Fruit fly (Drosophila melanogaster) whole organism, embryonic: ENCODE measurements around the gene pico.

Source experiments
- Asciz ChIP-seq: fragments of 200-800 bp; sonication (Bioruptor generic); optimal IDR thresholded peaks from 2 replicates; lab custom pipeline; 2017; ENCODE audit warnings: missing biosample characterization, mild to moderate bottlenecking, missing genetic modification characterization, missing genetic modification reagents
- B-H1 ChIP-seq: fragments of 200-800 bp; sonication (Bioruptor generic); IDR thresholded peaks from 3 replicates; pipeline ENCODE4 v1.3.6; 2022; ENCODE audit warnings: missing biosample characterization, missing genetic modification characterization
- CG11723 ChIP-seq: fragments of 200-800 bp; sonication (Bioruptor generic); optimal IDR thresholded peaks from 2 replicates; lab custom pipeline; 2017; ENCODE audit warnings: missing biosample characterization, mild to moderate bottlenecking, missing genetic modification characterization
- CG12071 ChIP-seq: fragments of 200-800 bp; sonication (Bioruptor generic); optimal IDR thresholded peaks from 3 replicates; lab custom pipeline; 2018; ENCODE audit warnings: missing biosample characterization, mild to moderate bottlenecking, missing genetic modification characterization
- CG12769 ChIP-seq: fragments of 200-800 bp; sonication (Bioruptor generic); optimal IDR thresholded peaks from 2 replicates; lab custom pipeline; 2019; ENCODE audit warnings: missing biosample characterization, mild to moderate bottlenecking, missing genetic modification characterization, moderate library complexity
- CG12942 ChIP-seq: fragments of 200-800 bp; sonication (Bioruptor generic); optimal IDR thresholded peaks from 3 replicates; lab custom pipeline; 2016; ENCODE audit warnings: missing biosample characterization, missing genetic modification characterization
- CG16815 ChIP-seq: fragments of 200-800 bp; sonication (Bioruptor generic); optimal IDR thresholded peaks from 3 replicates; lab custom pipeline; 2017; ENCODE audit warnings: missing biosample characterization, mild to moderate bottlenecking, missing genetic modification characterization
- CG17361 ChIP-seq: fragments of 200-800 bp; sonication (Bioruptor generic); IDR thresholded peaks from 3 replicates; pipeline ENCODE4 v1.3.6; 2022; ENCODE audit warnings: missing biosample characterization, missing genetic modification characterization
- CG17385 ChIP-seq: fragments of 200-800 bp; sonication (Bioruptor generic); optimal IDR thresholded peaks from 3 replicates; lab custom pipeline; 2018; ENCODE audit warnings: missing biosample characterization, mild to moderate bottlenecking, missing genetic modification characterization
- CG2199 ChIP-seq: fragments of 200-800 bp; sonication (Bioruptor generic); IDR thresholded peaks from 3 replicates; pipeline ENCODE4 v1.3.6; 2022; ENCODE audit warnings: missing biosample characterization, missing genetic modification characterization
- CG2712 ChIP-seq: fragments of 200-800 bp; optimal IDR thresholded peaks from 3 replicates; lab custom pipeline; 2019; ENCODE audit warnings: missing biosample characterization, mild to moderate bottlenecking, missing genetic modification characterization, moderate library complexity
- CG31224 ChIP-seq: fragments of 200-800 bp; sonication (Bioruptor generic); IDR thresholded peaks from 2 replicates; pipeline ENCODE4 v1.3.6; 2022; ENCODE audit warnings: missing biosample characterization, missing genetic modification characterization
- CG4820 ChIP-seq: fragments of 200-800 bp; sonication (Bioruptor generic); optimal IDR thresholded peaks from 3 replicates; lab custom pipeline; 2016; ENCODE audit warnings: missing biosample characterization, missing genetic modification characterization
- CG6175 ChIP-seq: fragments of 200-800 bp; sonication (Bioruptor generic); IDR thresholded peaks from 3 replicates; pipeline ENCODE4 v1.3.6; 2022; ENCODE audit warnings: missing biosample characterization, missing genetic modification characterization
- CG6254 ChIP-seq: fragments of 200-800 bp; sonication (Bioruptor generic); optimal IDR thresholded peaks from 3 replicates; lab custom pipeline; 2017; ENCODE audit warnings: mild to moderate bottlenecking, missing biosample characterization, missing genetic modification reagents, missing genetic modification characterization
- CG6791 ChIP-seq: fragments of 200-800 bp; sonication (Bioruptor generic); IDR thresholded peaks from 3 replicates; pipeline ENCODE4 v1.3.6; 2022; ENCODE audit warnings: missing biosample characterization, missing genetic modification characterization; ENCODE audit not compliant: partially characterized antibody
- CG7556 ChIP-seq: fragments of 200-800 bp; sonication (Bioruptor generic); optimal IDR thresholded peaks from 2 replicates; lab custom pipeline; 2017; ENCODE audit warnings: missing biosample characterization, mild to moderate bottlenecking, missing genetic modification characterization
- CG8478 ChIP-seq: fragments of >200 bp; optimal IDR thresholded peaks from 2 replicates; lab custom pipeline; 2018
- CG8924 ChIP-seq: fragments of 200-800 bp; optimal IDR thresholded peaks from 3 replicates; lab custom pipeline; 2019; ENCODE audit warnings: missing biosample characterization, mild to moderate bottlenecking, missing genetic modification characterization, moderate library complexity
- CG9727 ChIP-seq: fragments of 200-800 bp; sonication (Bioruptor generic); optimal IDR thresholded peaks from 3 replicates; lab custom pipeline; 2017; ENCODE audit warnings: missing biosample characterization, mild to moderate bottlenecking, missing genetic modification characterization
- Eip74EF ChIP-seq, 2 experiments: fragments of 200-800 bp in 1 of 2; fragments of >200 bp in 1 of 2; sonication (Bioruptor generic) in 1 of 2; optimal IDR thresholded peaks; 2 replicates each; lab custom pipeline; 2017 to 2019; ENCODE audit warnings: missing biosample characterization in 2 of 2, missing genetic modification characterization in 2 of 2, mild to moderate bottlenecking in 1 of 2, moderate library complexity in 1 of 2
- Gug ChIP-seq: fragments of 200-800 bp; sonication (Bioruptor generic); IDR thresholded peaks from 4 replicates; pipeline ENCODE4 v1.3.6; 2022; ENCODE audit warnings: missing biosample characterization, missing genetic modification characterization
- Hr78 ChIP-seq, 2 experiments: fragments of 200-800 bp in 1 of 2; fragments of >200 bp in 1 of 2; sonication (Bioruptor generic) in 1 of 2; optimal IDR thresholded peaks; 2 replicates each; lab custom pipeline; 2017 to 2019; ENCODE audit warnings: missing biosample characterization in 2 of 2, missing genetic modification characterization in 2 of 2, mild to moderate bottlenecking in 1 of 2, moderate library complexity in 1 of 2
- Neu2 ChIP-seq: fragments of 200-800 bp; sonication (Bioruptor generic); optimal IDR thresholded peaks from 3 replicates; lab custom pipeline; 2016; ENCODE audit warnings: missing biosample characterization, missing genetic modification characterization, borderline replicate concordance
- Nf-YB ChIP-seq: fragments of 200-800 bp; sonication (Bioruptor generic); optimal IDR thresholded peaks from 3 replicates; lab custom pipeline; 2019; ENCODE audit warnings: missing biosample characterization, mild to moderate bottlenecking, missing genetic modification characterization, moderate library complexity
- Rx ChIP-seq: fragments of 200-800 bp; sonication (Bioruptor generic); IDR thresholded peaks from 2 replicates; pipeline ENCODE4 v1.3.6; 2022; ENCODE audit warnings: missing biosample characterization, missing genetic modification characterization
- Sox100B ChIP-seq: fragments of 200-800 bp; sonication (Bioruptor generic); optimal IDR thresholded peaks from 3 replicates; lab custom pipeline; 2018; ENCODE audit warnings: missing biosample characterization, mild to moderate bottlenecking, missing genetic modification characterization
- Sry-β ChIP-seq: fragments of 200-800 bp; sonication (Bioruptor generic); optimal IDR thresholded peaks from 2 replicates; lab custom pipeline; 2018; ENCODE audit warnings: missing biosample characterization, mild to moderate bottlenecking, missing genetic modification characterization, moderate library complexity
- Usf ChIP-seq: fragments of 200-800 bp; sonication (Bioruptor generic); optimal IDR thresholded peaks from 2 replicates; lab custom pipeline; 2017; ENCODE audit warnings: missing genotype, missing biosample characterization, missing genetic modification characterization
- chn ChIP-seq: fragments of 200-800 bp; sonication (Bioruptor generic); optimal IDR thresholded peaks from 2 replicates; lab custom pipeline; 2016; ENCODE audit warnings: missing biosample characterization, missing genetic modification characterization
- ci ChIP-seq: fragments of 200-800 bp; sonication (Bioruptor generic); IDR thresholded peaks from 3 replicates; pipeline ENCODE4 v1.3.6; 2022; ENCODE audit warnings: missing biosample characterization, missing genetic modification characterization
- dmrt99B ChIP-seq: fragments of 200-800 bp; sonication (Bioruptor generic); optimal IDR thresholded peaks from 2 replicates; lab custom pipeline; 2018; ENCODE audit warnings: missing biosample characterization, mild to moderate bottlenecking, missing genetic modification characterization, moderate library complexity
- ewg ChIP-seq: fragments of 200-800 bp; sonication (Bioruptor generic); optimal IDR thresholded peaks from 3 replicates; lab custom pipeline; 2017; ENCODE audit warnings: mild to moderate bottlenecking, missing biosample characterization, missing genetic modification reagents, missing genetic modification characterization
- fd3F ChIP-seq: fragments of 200-800 bp; sonication (Bioruptor generic); optimal IDR thresholded peaks from 2 replicates; lab custom pipeline; 2018; ENCODE audit warnings: missing biosample characterization, mild to moderate bottlenecking, missing genetic modification characterization, moderate library complexity
- fru ChIP-seq: fragments of >200 bp; optimal IDR thresholded peaks from 2 replicates; lab custom pipeline; 2017
- gcm ChIP-seq: fragments of 200-800 bp; sonication (Bioruptor generic); optimal IDR thresholded peaks from 2 replicates; lab custom pipeline; 2019; ENCODE audit warnings: missing biosample characterization, mild to moderate bottlenecking, missing genetic modification characterization, moderate library complexity
- gem ChIP-seq: fragments of 200-800 bp; sonication (Bioruptor generic); optimal IDR thresholded peaks from 2 replicates; lab custom pipeline; 2019; ENCODE audit warnings: missing biosample characterization, mild to moderate bottlenecking, missing genetic modification characterization, moderate library complexity
- insv ChIP-seq, 2 experiments: fragments of 200-800 bp; sonication (Bioruptor generic); optimal IDR thresholded peaks; 3 replicates each; lab custom pipeline; 2016 to 2018; ENCODE audit warnings: missing biosample characterization in 2 of 2, missing genetic modification characterization in 2 of 2
- kah ChIP-seq: fragments of 200-800 bp; sonication (Bioruptor generic); optimal IDR thresholded peaks from 2 replicates; lab custom pipeline; 2018; ENCODE audit warnings: missing biosample characterization, mild to moderate bottlenecking, missing genetic modification characterization
- kni ChIP-seq: fragments of 200-800 bp; sonication (Bioruptor generic); optimal IDR thresholded peaks from 3 replicates; lab custom pipeline; 2017; ENCODE audit warnings: mild to moderate bottlenecking, missing biosample characterization, missing genetic modification reagents, missing genetic modification characterization
- lab ChIP-seq: fragments of 200-800 bp; sonication (Bioruptor generic); optimal IDR thresholded peaks from 3 replicates; lab custom pipeline; 2017; ENCODE audit warnings: missing biosample characterization, missing genetic modification characterization, mild to moderate bottlenecking, moderate library complexity, missing genetic modification reagents
- nom ChIP-seq: fragments of 200-800 bp; sonication (Bioruptor generic); optimal IDR thresholded peaks from 2 replicates; lab custom pipeline; 2017; ENCODE audit warnings: missing biosample characterization, missing genetic modification characterization, mild to moderate bottlenecking, moderate library complexity, missing genetic modification reagents
- oc ChIP-seq: fragments of 200-800 bp; sonication (Bioruptor generic); optimal IDR thresholded peaks from 2 replicates; lab custom pipeline; 2018; ENCODE audit warnings: missing biosample characterization, mild to moderate bottlenecking, missing genetic modification characterization, moderate library complexity
- pb ChIP-seq: fragments of 200-800 bp; sonication (Bioruptor generic); optimal IDR thresholded peaks from 3 replicates; lab custom pipeline; 2016; ENCODE audit warnings: missing biosample characterization, missing genetic modification characterization
- phol ChIP-seq: fragments of 200-800 bp; sonication (Bioruptor generic); optimal IDR thresholded peaks from 3 replicates; lab custom pipeline; 2018; ENCODE audit warnings: missing biosample characterization, mild to moderate bottlenecking, missing genetic modification characterization, moderate library complexity
- pnt ChIP-seq: fragments of 200-800 bp; sonication (Bioruptor generic); optimal IDR thresholded peaks from 3 replicates; lab custom pipeline; 2016; ENCODE audit warnings: missing biosample characterization, missing genetic modification characterization
- schlank ChIP-seq: fragments of 200-800 bp; sonication (Bioruptor generic); optimal IDR thresholded peaks from 2 replicates; lab custom pipeline; 2018; ENCODE audit warnings: missing biosample characterization, mild to moderate bottlenecking, missing genetic modification characterization
- sens ChIP-seq: fragments of 200-800 bp; sonication (Bioruptor generic); peaks from one replicate; lab custom pipeline; 2016; ENCODE audit warnings: missing biosample characterization, missing genetic modification characterization
- so ChIP-seq: fragments of 200-800 bp; sonication (Bioruptor generic); IDR thresholded peaks from 3 replicates; pipeline ENCODE4 v1.3.6; 2022; ENCODE audit warnings: missing biosample characterization, missing genetic modification characterization
- tio ChIP-seq: fragments of 200-800 bp; sonication (Bioruptor generic); optimal IDR thresholded peaks from 2 replicates; lab custom pipeline; 2017; ENCODE audit warnings: missing biosample characterization, missing genetic modification characterization, inconsistent platforms
- ttk ChIP-seq: fragments of 200-800 bp; sonication (Bioruptor generic); IDR thresholded peaks from 2 replicates; pipeline ENCODE4 v2.1.2; 2022; ENCODE audit warnings: missing biosample characterization, missing genetic modification characterization

The pico gene

DNA sequence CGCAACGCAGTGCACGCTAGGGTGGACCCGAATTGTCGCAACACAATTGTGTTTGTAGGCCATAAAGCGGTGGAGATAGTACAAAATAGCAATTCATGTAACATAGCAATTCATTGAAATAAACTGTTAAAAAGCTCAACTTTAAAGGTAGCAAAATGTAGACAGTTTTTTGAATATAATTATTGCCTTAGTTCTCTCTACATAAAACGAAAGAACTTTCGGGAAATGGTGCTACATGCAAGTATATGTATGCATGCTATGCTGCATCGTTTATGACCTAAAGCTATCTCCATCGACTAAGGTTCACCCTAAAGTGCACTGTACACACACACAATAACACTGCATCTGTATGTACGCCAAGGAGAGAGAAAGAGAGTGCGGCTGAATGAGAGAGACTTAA lies 23.2 kb upstream of the pico start (continued):
- TF ChIP-seq CG8924 (tag; lab: Kevin White, UChicago): peak; percentile 43
- TF ChIP-seq dmrt99B (tag; lab: Kevin White, UChicago): peak; percentile 71
- no peak for TF ChIP-seq ttk (GFP tag; lab: Robert Waterston, UW)
- peak; percentile 45 for TF ChIP-seq CG6254 (GFP tag; lab: Kevin White, UChicago)
- TF ChIP-seq CG12942 (GFP tag; lab: Kevin White, UChicago): no peak
- TF ChIP-seq fd3F: no peak
- no peak for TF ChIP-seq Rx (GFP tag; lab: Robert Waterston, UW)
- TF ChIP-seq Gug (GFP tag; lab: Robert Waterston, UW): no peak
- TF ChIP-seq insv (GFP tag; optimal IDR thresholded peaks at IDR 0.05; lab: Kevin White, UChicago): no peak
- peak; percentile 55 for TF ChIP-seq Sox100B (GFP tag; lab: Kevin White, UChicago)
- peak; percentile 92 for TF ChIP-seq nom (GFP tag; lab: Kevin White, UChicago)
- no peak for TF ChIP-seq CG31224
- TF ChIP-seq fru (lab: Kevin White, UChicago): no peak
- TF ChIP-seq CG7556 (GFP tag; lab: Kevin White, UChicago): peak; percentile 44
- TF ChIP-seq CG2712 (tag; lab: Kevin White, UChicago): peak; percentile 34
- peak; percentile 12 for TF ChIP-seq CG12071 (GFP tag; lab: Kevin White, UChicago)
- TF ChIP-seq B-H1 (GFP tag; lab: Robert Waterston, UW): no peak
- peak; percentile 26 for TF ChIP-seq ewg
- TF ChIP-seq tio (GFP tag; lab: Kevin White, UChicago): peak; percentile 20
- no peak for TF ChIP-seq CG11723 (GFP tag; lab: Kevin White, UChicago)
- peak in 1 of 2 experiments; percentile 5 for TF ChIP-seq Eip74EF (GFP tag; optimal IDR thresholded peaks at IDR 0.05; lab: Kevin White, UChicago)
- TF ChIP-seq Asciz: peak; percentile 9
- no peak for TF ChIP-seq chn (GFP tag; lab: Kevin White, UChicago)
- peak; percentile 26 for TF ChIP-seq pnt (GFP tag; lab: Kevin White, UChicago)
- TF ChIP-seq CG9727 (GFP tag; lab: Kevin White, UChicago): peak; percentile 10
- TF ChIP-seq CG16815: no peak
- TF ChIP-seq CG17385 (GFP tag; lab: Kevin White, UChicago): peak; percentile 36
- no peak for TF ChIP-seq kah (GFP tag; lab: Kevin White, UChicago)
- TF ChIP-seq Sry-β (GFP tag; lab: Kevin White, UChicago): no peak
- TF ChIP-seq Neu2 (GFP tag; lab: Kevin White, UChicago): no peak

DNA sequence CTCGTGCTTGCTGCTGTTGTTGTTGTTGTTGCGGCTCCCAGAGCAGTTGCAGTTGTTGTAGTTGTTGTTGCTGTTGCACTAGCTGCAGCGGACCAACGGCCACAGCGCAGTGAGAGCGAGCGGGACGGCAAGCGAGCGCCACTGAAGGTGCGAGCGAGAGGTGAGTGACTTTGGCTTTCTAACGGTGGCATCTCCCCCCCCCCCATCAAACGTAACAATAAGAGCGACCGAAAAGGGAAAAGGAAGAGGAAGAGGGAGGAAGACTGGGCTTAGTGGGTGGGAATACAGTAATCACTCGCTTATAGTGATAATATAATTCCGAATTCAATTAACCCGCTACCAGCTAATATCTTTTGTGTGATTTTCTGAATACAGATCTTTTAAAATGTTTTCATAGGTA lies 15.1 kb upstream of the pico start:
- peak; percentile 69 for TF ChIP-seq CG8478 (lab: Kevin White, UChicago)
- peak; percentile 63 for TF ChIP-seq kni
- no peak for TF ChIP-seq lab (GFP tag; lab: Kevin White, UChicago)
- TF ChIP-seq Nf-YB (GFP tag; lab: Kevin White, UChicago): peak; percentile 14
- TF ChIP-seq CG4820 (GFP tag; lab: Kevin White, UChicago): no peak
- no peak for TF ChIP-seq CG6791 (GFP tag; lab: Robert Waterston, UW)
- 0 out of 3 replicates have a peak, but pooled peaks have one; percentile 29 for TF ChIP-seq CG17361 (GFP tag; lab: Robert Waterston, UW)
- no peak for TF ChIP-seq pb
- TF ChIP-seq ci (GFP tag; lab: Robert Waterston, UW): peak; percentile 44; the same call in 1 of the 3 replicates
- no peak for TF ChIP-seq schlank (tag; lab: Kevin White, UChicago)
- TF ChIP-seq CG6175 (GFP tag; lab: Robert Waterston, UW): 0 out of 3 replicates have a peak, but pooled peaks have one; percentile 8
- TF ChIP-seq Usf (GFP tag; lab: Kevin White, UChicago): no peak
- peak; percentile 10 for TF ChIP-seq CG12769 (tag; lab: Kevin White, UChicago)
- no peak for TF ChIP-seq gcm (GFP tag; lab: Kevin White, UChicago)
- TF ChIP-seq Hr78 (GFP tag; optimal IDR thresholded peaks at IDR 0.05; lab: Kevin White, UChicago): peak in 1 of 2 experiments; percentile 37
- TF ChIP-seq gem (tag; lab: Kevin White, UChicago): peak; percentile 24
- TF ChIP-seq CG2199: 0 out of 3 replicates have a peak, but pooled peaks have one; percentile 31
- TF ChIP-seq phol (tag; lab: Kevin White, UChicago): peak; percentile 4
- no peak for TF ChIP-seq so
- peak; percentile 51 for TF ChIP-seq oc
- peak; percentile 52 for TF ChIP-seq sens (GFP tag; lab: Kevin White, UChicago)
